Worm (Caenorhabditis elegans): ENCODE measurements around the gene grsp-1.

grsp-1 gene

ce11 chrV:19624749-19625148 lies 15.5 kb downstream of the grsp-1 start, which contains the start of gene dyf-19:
dyf-19 (plus strand) TSS chrV:19625049.
- no peak for TF ChIP-seq ceh-82 (tag; optimal IDR thresholded peaks at IDR 0.05)
- TF ChIP-seq egl-43 (GFP tag; IDR thresholded peaks at IDR 0.05), result no peak
- TF ChIP-seq lin-39 (tag; optimal IDR thresholded peaks at IDR 0.05), result no peak
- no peak for TF ChIP-seq spr-3 (GFP tag; optimal IDR thresholded peaks at IDR 0.05)
- TF ChIP-seq nhr-102 (tag; optimal IDR thresholded peaks at IDR 0.05), result no peak
- TF ChIP-seq lin-1 (GFP tag; IDR thresholded peaks at IDR 0.05), result no peak
- no peak for TF ChIP-seq madf-9 (GFP tag; conservative IDR thresholded peaks at IDR 0.05)
- no peak for TF ChIP-seq dmd-6 (GFP tag; IDR thresholded peaks at IDR 0.05)
- no peak for TF ChIP-seq nhr-237 (tag; optimal IDR thresholded peaks at IDR 0.05)
- TF ChIP-seq lin-13 (GFP tag; optimal IDR thresholded peaks at IDR 0.05), result no peak
- no peak for TF ChIP-seq snpc-4 (tag; optimal IDR thresholded peaks at IDR 0.05)
- no peak for TF ChIP-seq mdl-1 (tag; optimal IDR thresholded peaks at IDR 0.05)
- no peak for TF ChIP-seq aha-1 (tag)
- TF ChIP-seq spr-1 (tag; optimal IDR thresholded peaks at IDR 0.05), result no peak

DNA sequence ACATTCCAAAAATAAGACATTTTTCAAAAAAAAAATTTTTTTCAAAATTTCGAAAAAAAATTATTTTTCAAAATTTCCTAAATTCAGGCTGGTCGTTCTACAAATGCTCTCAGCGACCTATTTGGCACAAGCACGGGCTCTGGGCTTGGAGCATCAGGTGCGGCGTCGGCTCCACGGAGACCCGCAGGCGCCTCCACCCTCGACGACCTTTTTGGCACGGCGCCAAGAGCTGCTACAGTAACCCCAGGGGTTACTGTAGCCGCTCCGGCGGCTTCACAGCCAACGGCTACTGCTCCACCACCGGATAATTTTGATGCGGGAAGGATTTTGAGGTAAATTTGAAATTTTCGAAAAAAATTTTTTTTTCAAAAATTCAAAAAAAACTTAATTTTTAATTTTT lies 16.4 kb downstream of the grsp-1 start:
- peak; percentile 91 for TF ChIP-seq set-16 (GFP tag; IDR thresholded peaks at IDR 0.05)
- TF ChIP-seq mdl-1 (tag; optimal IDR thresholded peaks at IDR 0.05), result no peak

ce11 chrV:19629544-19629943 lies 20.2 kb downstream of the grsp-1 start:
- TF ChIP-seq vab-7 (GFP tag; IDR thresholded peaks at IDR 0.05) (0 out of 2 replicates have a peak, but pooled peaks have one; percentile 30), madf-5 (GFP tag; IDR thresholded peaks at IDR 0.05) (0 out of 4 replicates have a peak, but pooled peaks of 1 of the 2 experiments have one; percentile 48), F49E8.2 (tag; optimal IDR thresholded peaks at IDR 0.05; ENCODE audit: borderline replicate concordance) (no peak), tra-1 (GFP tag; IDR thresholded peaks at IDR 0.05) (0 out of 2 replicates have a peak, but pooled peaks have one; percentile 5), attf-4 (tag; optimal IDR thresholded peaks at IDR 0.05) (no peak), F44E2.7 (GFP tag; IDR thresholded peaks at IDR 0.05) (no peak), unc-62 (GFP tag; optimal IDR thresholded peaks at IDR 0.05 in 1 of 2) (peak in 1 of 2 experiments; percentile 67), unc-62 (tag; optimal IDR thresholded peaks at IDR 0.05) (no peak), T26A8.4 (GFP tag; IDR thresholded peaks at IDR 0.05) (no peak), set-16 (GFP tag; IDR thresholded peaks at IDR 0.05) (peak; percentile 40; the same call in 1 of the 2 replicates)

DNA sequence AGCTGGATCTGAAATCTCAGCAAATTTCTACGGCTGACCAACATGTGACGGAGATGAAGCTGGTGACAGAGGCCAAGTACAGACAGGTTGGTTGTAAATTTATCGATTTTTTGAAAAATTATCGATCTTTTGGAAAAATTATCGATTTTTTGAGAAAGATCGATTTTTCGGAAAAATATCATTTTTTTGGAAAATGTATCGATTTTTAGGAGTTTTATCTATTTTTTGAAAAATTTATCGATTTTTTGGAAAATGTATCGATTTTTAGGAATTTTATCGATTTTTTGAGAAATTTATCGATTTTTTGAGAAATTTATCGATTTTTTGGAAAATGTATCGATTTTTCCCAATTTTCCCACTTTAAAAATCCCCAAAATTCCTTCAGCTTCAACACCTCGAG lies 20.7 kb downstream of the grsp-1 start:
- TF ChIP-seq hlh-11 (tag; optimal IDR thresholded peaks at IDR 0.05) (no peak), ceh-28 (tag; optimal IDR thresholded peaks at IDR 0.05) (peak; percentile 98), saeg-2 (GFP tag; IDR thresholded peaks at IDR 0.05) (no peak)

ce11 chrV:19630569-19630968 lies 21.3 kb downstream of the grsp-1 start:
- TF ChIP-seq ceh-28 (tag; optimal IDR thresholded peaks at IDR 0.05) (peak; percentile 91), lin-29 (GFP tag; IDR thresholded peaks at IDR 0.05) (no peak)

DNA sequence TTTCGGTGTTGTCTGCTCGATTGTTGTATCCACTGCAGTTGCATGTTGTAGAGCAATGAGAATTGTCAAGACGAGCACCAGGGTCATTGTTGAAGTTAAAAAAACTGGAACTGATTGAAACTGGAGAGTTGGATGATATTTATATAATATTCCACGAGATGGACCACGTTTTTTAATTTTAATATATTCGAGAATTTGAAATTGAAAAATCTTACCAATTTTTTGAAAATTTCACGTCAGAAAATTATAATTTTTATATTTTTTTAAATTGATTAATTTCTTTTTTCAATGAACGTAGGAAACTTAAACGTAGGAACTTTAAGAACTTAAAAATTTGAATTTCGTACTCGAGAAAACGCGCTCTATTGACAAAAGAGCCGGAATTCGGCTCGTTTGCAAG lies 23.3 kb downstream of the grsp-1 start, which contains the start of gene Y43F8C.5:
Gene Y43F8C.5, minus strand, starts transcription at position 101 of the 400 bp plus-strand sequence.
- TF ChIP-seq Y75B8A.6 (GFP tag; IDR thresholded peaks at IDR 0.05) (no peak), nhr-25 (tag; optimal IDR thresholded peaks at IDR 0.05; ENCODE audit: borderline replicate concordance, insufficient read depth) (no peak), snpc-4 (tag; optimal IDR thresholded peaks at IDR 0.05) (no peak), mxl-2 (GFP tag; conservative IDR thresholded peaks at IDR 0.05) (no peak), ctbp-1 (GFP tag; IDR thresholded peaks at IDR 0.05) (no peak), set-16 (GFP tag; IDR thresholded peaks at IDR 0.05) (no peak), mxl-3 (GFP tag; optimal IDR thresholded peaks at IDR 0.05) (no peak), fos-1 (tag; optimal IDR thresholded peaks at IDR 0.05) (no peak), nhr-48 (tag; optimal IDR thresholded peaks at IDR 0.05) (no peak), lin-39 (tag; optimal IDR thresholded peaks at IDR 0.05) (no peak), nhr-10 (tag; optimal IDR thresholded peaks at IDR 0.05) (no peak), nhr-111 (GFP tag; optimal IDR thresholded peaks at IDR 0.05) (no peak), ceh-82 (tag; optimal IDR thresholded peaks at IDR 0.05) (no peak), fkh-10 (GFP tag; optimal IDR thresholded peaks at IDR 0.05) (no peak), ztf-11 (tag; optimal IDR thresholded peaks at IDR 0.05) (no peak), zag-1 (tag; optimal IDR thresholded peaks at IDR 0.05) (no peak), dmd-8 (GFP tag; IDR thresholded peaks at IDR 0.05) (no peak), daf-12 (tag; optimal IDR thresholded peaks at IDR 0.05) (no peak), egl-43 (GFP tag; IDR thresholded peaks at IDR 0.05) (no peak)

Data from whole organism, L4 larva.